Worm (Caenorhabditis elegans) whole organism, L1 larva: ENCODE measurements around the gene F20E11.7.

Experiments
- blmp-1 ChIP-seq: fragments of 150-350 bp; optimal IDR thresholded peaks from 2 replicates; lab custom pipeline; 2014; ENCODE audit warnings: missing biosample characterization, missing genetic modification characterization
- ces-1 ChIP-seq: fragments of 150-350 bp; optimal IDR thresholded peaks from 2 replicates; lab custom pipeline; 2014; ENCODE audit warnings: missing biosample characterization, missing genetic modification reagents, missing genetic modification characterization
- elt-2 ChIP-seq: sonication (generic microtip); optimal IDR thresholded peaks from 2 replicates; lab custom pipeline; 2016; ENCODE audit warnings: missing genetic modification characterization, mild to moderate bottlenecking, inconsistent platforms, missing compliant biosample characterization, missing genetic modification reagents
- jun-1 ChIP-seq: fragments of 150-350 bp; optimal IDR thresholded peaks from 2 replicates; lab custom pipeline; 2014; ENCODE audit warnings: missing biosample characterization, missing genetic modification reagents, missing genetic modification characterization
- lin-15B ChIP-seq: fragments of 150-350 bp; sonication (generic microtip); optimal IDR thresholded peaks from 3 replicates; lab custom pipeline; 2014; ENCODE audit warnings: missing biosample characterization, missing genetic modification characterization
- pqm-1 ChIP-seq: sonication (generic microtip); optimal IDR thresholded peaks from 3 replicates; lab custom pipeline; 2017; ENCODE audit warnings: missing biosample characterization, missing genetic modification characterization
- sptf-1 ChIP-seq: fragments of 150-350 bp; optimal IDR thresholded peaks from 2 replicates; lab custom pipeline; 2014; ENCODE audit warnings: missing biosample characterization, missing genetic modification characterization
- unc-62 ChIP-seq: fragments of 150-350 bp; optimal IDR thresholded peaks from 2 replicates; lab custom pipeline; 2014; ENCODE audit warnings: missing biosample characterization, missing genetic modification reagents, missing genetic modification characterization
- zag-1 ChIP-seq: fragments of 150-350 bp; optimal IDR thresholded peaks from 2 replicates; lab custom pipeline; 2014; ENCODE audit warnings: missing biosample characterization, missing genetic modification characterization
- zip-4 ChIP-seq: fragments of 200-800 bp; sonication (Bioruptor generic); optimal IDR thresholded peaks from 2 replicates; lab custom pipeline; 2018; ENCODE audit warnings: mild to moderate bottlenecking, missing genetic modification characterization, moderate library complexity, missing compliant biosample characterization

ce11 chrV:17506289-17506688, 41.9 kb downstream of the F20E11.7 start, which contains the start of gene srw-31:
- TF ChIP-seq lin-15B (no peak), ces-1 (GFP tag; lab: Kevin White, UChicago) (no peak), elt-2 (tag; lab: Kevin White, UChicago) (no peak), zag-1 (tag; lab: Kevin White, UChicago) (no peak), jun-1 (tag; lab: Kevin White, UChicago) (no peak), sptf-1 (tag; lab: Kevin White, UChicago) (no peak), pqm-1 (tag; lab: Kevin White, UChicago) (no peak), unc-62 (GFP tag; lab: Kevin White, UChicago) (no peak), blmp-1 (tag; lab: Kevin White, UChicago) (no peak), zip-4 (GFP tag; lab: Kevin White, UChicago) (no peak)
